Fruit fly (Drosophila melanogaster) whole organism, embryonic: ENCODE data around the gene CG11470.

Source experiments
- Ada2b ChIP-seq: fragments of 200-800 bp; sonication (Bioruptor generic); IDR thresholded peaks from 2 replicates; pipeline ENCODE4 v1.3.6; 2022; ENCODE audit warnings: missing biosample characterization, missing genetic modification characterization
- Atf3 ChIP-seq: fragments of 200-800 bp; sonication (Bioruptor generic); optimal IDR thresholded peaks from 3 replicates; lab custom pipeline; 2016; ENCODE audit warnings: missing biosample characterization, missing genetic modification characterization
- B-H1 ChIP-seq: fragments of 200-800 bp; sonication (Bioruptor generic); IDR thresholded peaks from 3 replicates; pipeline ENCODE4 v1.3.6; 2022; ENCODE audit warnings: missing biosample characterization, missing genetic modification characterization
- CG10209 ChIP-seq: fragments of 200-800 bp; sonication (Bioruptor generic); optimal IDR thresholded peaks from 3 replicates; lab custom pipeline; 2017; ENCODE audit warnings: missing biosample characterization, mild to moderate bottlenecking, missing genetic modification characterization, missing genetic modification reagents
- CG11093 ChIP-seq: fragments of 200-800 bp; sonication (Bioruptor generic); IDR thresholded peaks from 3 replicates; pipeline ENCODE4 v1.3.6; 2022; ENCODE audit warnings: missing biosample characterization, missing genetic modification characterization
- CG11504 ChIP-seq: fragments of 200-800 bp; sonication (Bioruptor generic); optimal IDR thresholded peaks from 3 replicates; lab custom pipeline; 2019; ENCODE audit warnings: missing biosample characterization, mild to moderate bottlenecking, missing genetic modification characterization, moderate library complexity
- CG12071 ChIP-seq: fragments of 200-800 bp; sonication (Bioruptor generic); optimal IDR thresholded peaks from 3 replicates; lab custom pipeline; 2018; ENCODE audit warnings: missing biosample characterization, mild to moderate bottlenecking, missing genetic modification characterization
- CG13894 ChIP-seq: fragments of 200-800 bp; sonication (Bioruptor generic); optimal IDR thresholded peaks from 3 replicates; lab custom pipeline; 2018; ENCODE audit warnings: missing biosample characterization, mild to moderate bottlenecking, missing genetic modification characterization, moderate library complexity
- CG16779 ChIP-seq: fragments of 200-800 bp; sonication (Bioruptor generic); IDR thresholded peaks from 2 replicates; pipeline ENCODE4 v1.3.6; 2022; ENCODE audit warnings: missing biosample characterization, missing genetic modification characterization
- CG18262 ChIP-seq: fragments of 200-800 bp; optimal IDR thresholded peaks from 3 replicates; lab custom pipeline; 2019; ENCODE audit warnings: missing biosample characterization, mild to moderate bottlenecking, missing genetic modification characterization, moderate library complexity
- CG2678 ChIP-seq: fragments of 200-800 bp; sonication (Bioruptor generic); optimal IDR thresholded peaks from 3 replicates; lab custom pipeline; 2019; ENCODE audit warnings: missing biosample characterization, mild to moderate bottlenecking, missing genetic modification characterization, moderate library complexity
- CG32532 ChIP-seq: fragments of 200-800 bp; sonication (Bioruptor generic); IDR thresholded peaks from 2 replicates; pipeline ENCODE4 v1.3.6; 2022; ENCODE audit warnings: missing biosample characterization, missing genetic modification characterization
- CG34224 ChIP-seq: fragments of 200-800 bp; sonication (Bioruptor generic); IDR thresholded peaks from 3 replicates; pipeline ENCODE4 v1.3.6; 2022; ENCODE audit warnings: missing biosample characterization, missing genetic modification characterization; ENCODE audit not compliant: partially characterized antibody
- CG3847 ChIP-seq: fragments of 200-800 bp; sonication (Bioruptor generic); IDR thresholded peaks from 2 replicates; pipeline ENCODE4 v1.3.6; 2022; ENCODE audit warnings: missing biosample characterization, missing genetic modification characterization
- CG5245 ChIP-seq: fragments of 200-800 bp; sonication (Bioruptor generic); optimal IDR thresholded peaks from 3 replicates; lab custom pipeline; 2016; ENCODE audit warnings: missing biosample characterization, missing genetic modification characterization
- CG5953 ChIP-seq: fragments of 200-800 bp; sonication (Bioruptor generic); IDR thresholded peaks from 2 replicates; pipeline ENCODE4 v1.3.6; 2022; ENCODE audit warnings: missing biosample characterization, missing genetic modification characterization
- CG6272 ChIP-seq: fragments of 200-800 bp; sonication (Bioruptor generic); IDR thresholded peaks from 2 replicates; pipeline ENCODE4 v1.3.6; 2022; ENCODE audit warnings: missing biosample characterization, missing genetic modification characterization
- CG6765 ChIP-seq: fragments of 200-800 bp; sonication (Bioruptor generic); optimal IDR thresholded peaks from 3 replicates; lab custom pipeline; 2017; ENCODE audit warnings: missing biosample characterization, mild to moderate bottlenecking, missing genetic modification characterization
- CG8359 ChIP-seq: fragments of 200-800 bp; sonication (Bioruptor generic); optimal IDR thresholded peaks from 2 replicates; lab custom pipeline; 2017; ENCODE audit warnings: missing biosample characterization, mild to moderate bottlenecking, missing genetic modification characterization, borderline replicate concordance
- CG9215 ChIP-seq: fragments of 200-800 bp; sonication (Bioruptor generic); IDR thresholded peaks from 2 replicates; pipeline ENCODE4 v1.3.6; 2022; ENCODE audit warnings: missing biosample characterization, missing genetic modification characterization
- CG9797 ChIP-seq: fragments of 200-800 bp; sonication (Bioruptor generic); optimal IDR thresholded peaks from 3 replicates; lab custom pipeline; 2018; ENCODE audit warnings: missing biosample characterization, mild to moderate bottlenecking, missing genetic modification characterization
- CHES-1-like ChIP-seq: fragments of 200-800 bp; sonication (Bioruptor generic); optimal IDR thresholded peaks from 2 replicates; lab custom pipeline; 2016; ENCODE audit warnings: missing biosample characterization, missing genetic modification characterization
- Camta ChIP-seq: fragments of 200-800 bp; sonication (Bioruptor generic); optimal IDR thresholded peaks from 2 replicates; lab custom pipeline; 2016; ENCODE audit warnings: missing biosample characterization, missing genetic modification characterization
- Dref ChIP-seq: fragments of 200-800 bp; sonication (Bioruptor generic); IDR thresholded peaks from 2 replicates; pipeline ENCODE4 v1.3.6; 2022; ENCODE audit warnings: missing biosample characterization, missing genetic modification characterization
- HLHmδ ChIP-seq: fragments of 200-800 bp; sonication (Bioruptor generic); optimal IDR thresholded peaks from 2 replicates; lab custom pipeline; 2018; ENCODE audit warnings: missing biosample characterization, mild to moderate bottlenecking, missing genetic modification characterization, moderate library complexity
- Hr78 ChIP-seq, 2 experiments: fragments of 200-800 bp in 1 of 2; fragments of >200 bp in 1 of 2; sonication (Bioruptor generic) in 1 of 2; optimal IDR thresholded peaks; 2 replicates each; lab custom pipeline; 2017 to 2019; ENCODE audit warnings: missing biosample characterization in 2 of 2, missing genetic modification characterization in 2 of 2, mild to moderate bottlenecking in 1 of 2, moderate library complexity in 1 of 2
- Lhr ChIP-seq: fragments of 200-800 bp; sonication (Bioruptor generic); optimal IDR thresholded peaks from 3 replicates; lab custom pipeline; 2017; ENCODE audit warnings: mild to moderate bottlenecking, missing biosample characterization, missing genetic modification reagents, missing genetic modification characterization
- MBD-R2 ChIP-seq: fragments of 200-800 bp; sonication (Bioruptor generic); IDR thresholded peaks from 2 replicates; pipeline ENCODE4 v1.3.6; 2022; ENCODE audit warnings: missing biosample characterization, missing genetic modification characterization
- Optix ChIP-seq: fragments of 200-800 bp; sonication (Bioruptor generic); IDR thresholded peaks from 3 replicates; pipeline ENCODE4 v1.3.6; 2022; ENCODE audit warnings: missing biosample characterization, missing genetic modification characterization
- Ptx1 ChIP-seq: fragments of 200-800 bp; sonication (Bioruptor generic); IDR thresholded peaks from 2 replicates; pipeline ENCODE4 v1.3.6; 2022; ENCODE audit warnings: missing biosample characterization, missing genetic modification characterization
- Xrp1 ChIP-seq: fragments of 200-800 bp; sonication (Bioruptor generic); IDR thresholded peaks from 2 replicates; pipeline ENCODE4 v1.3.6; 2022; ENCODE audit warnings: missing biosample characterization, missing genetic modification characterization
- ab ChIP-seq: fragments of 200-800 bp; sonication (Bioruptor generic); optimal IDR thresholded peaks from 2 replicates; lab custom pipeline; 2016; ENCODE audit warnings: missing biosample characterization, missing genetic modification characterization
- amos ChIP-seq: fragments of 200-800 bp; sonication (Bioruptor generic); IDR thresholded peaks from 2 replicates; pipeline ENCODE4 v1.3.6; 2022; ENCODE audit warnings: missing biosample characterization, missing genetic modification characterization; ENCODE audit not compliant: partially characterized antibody
- bab2 ChIP-seq: fragments of 200-800 bp; sonication (Bioruptor generic); optimal IDR thresholded peaks from 2 replicates; lab custom pipeline; 2016; ENCODE audit warnings: missing biosample characterization, missing genetic modification characterization
- chif ChIP-seq, 2 experiments: fragments of 200-800 bp; sonication (Bioruptor generic); optimal IDR thresholded peaks; 3 replicates each; lab custom pipeline; 2016; ENCODE audit warnings: missing biosample characterization in 2 of 2, missing genetic modification characterization in 2 of 2
- chm ChIP-seq: fragments of 200-800 bp; sonication (Bioruptor generic); IDR thresholded peaks from 2 replicates; pipeline ENCODE4 v1.3.6; 2022; ENCODE audit warnings: missing biosample characterization, missing genetic modification characterization
- da ChIP-seq: fragments of 200-800 bp; sonication (Bioruptor generic); optimal IDR thresholded peaks from 2 replicates; lab custom pipeline; 2016; ENCODE audit warnings: missing biosample characterization, missing genetic modification characterization
- dimm ChIP-seq: fragments of 200-800 bp; sonication (Bioruptor generic); IDR thresholded peaks from 2 replicates; pipeline ENCODE4 v1.3.6; 2022; ENCODE audit warnings: missing biosample characterization, missing genetic modification characterization
- h ChIP-seq: fragments of >200 bp; optimal IDR thresholded peaks from 2 replicates; lab custom pipeline; 2017
- hb ChIP-seq: fragments of 200-800 bp; sonication (Bioruptor generic); IDR thresholded peaks from 3 replicates; pipeline ENCODE4 v1.3.6; 2022; ENCODE audit warnings: missing biosample characterization, missing genetic modification characterization; ENCODE audit not compliant: partially characterized antibody
- kay ChIP-seq: fragments of 200-800 bp; sonication (Bioruptor generic); optimal IDR thresholded peaks from 2 replicates; lab custom pipeline; 2016; ENCODE audit warnings: missing biosample characterization, missing genetic modification characterization
- lbe ChIP-seq: fragments of 200-800 bp; sonication (Bioruptor generic); optimal IDR thresholded peaks from 2 replicates; lab custom pipeline; 2016; ENCODE audit warnings: missing biosample characterization, mild to moderate bottlenecking, missing genetic modification characterization
- lilli ChIP-seq: fragments of 200-800 bp; sonication (Bioruptor generic); optimal IDR thresholded peaks from 3 replicates; lab custom pipeline; 2016; ENCODE audit warnings: missing biosample characterization, missing genetic modification characterization
- nom ChIP-seq: fragments of 200-800 bp; sonication (Bioruptor generic); optimal IDR thresholded peaks from 2 replicates; lab custom pipeline; 2017; ENCODE audit warnings: missing biosample characterization, missing genetic modification characterization, mild to moderate bottlenecking, moderate library complexity, missing genetic modification reagents
- pb ChIP-seq: fragments of 200-800 bp; sonication (Bioruptor generic); optimal IDR thresholded peaks from 3 replicates; lab custom pipeline; 2016; ENCODE audit warnings: missing biosample characterization, missing genetic modification characterization
- psq ChIP-seq: fragments of 200-800 bp; sonication (Bioruptor generic); optimal IDR thresholded peaks from 2 replicates; lab custom pipeline; 2017; ENCODE audit warnings: missing biosample characterization, missing genetic modification characterization
- rib ChIP-seq: fragments of 200-800 bp; sonication (Bioruptor generic); IDR thresholded peaks from 2 replicates; pipeline ENCODE4 v1.3.6; 2022; ENCODE audit warnings: missing biosample characterization, missing genetic modification characterization
- sug ChIP-seq: fragments of 200-800 bp; optimal IDR thresholded peaks from 2 replicates; lab custom pipeline; 2019; ENCODE audit warnings: missing biosample characterization, mild to moderate bottlenecking, missing genetic modification characterization, moderate library complexity
- tgo ChIP-seq: fragments of 200-800 bp; sonication (Bioruptor generic); IDR thresholded peaks from 3 replicates; pipeline ENCODE4 v1.3.6; 2022; ENCODE audit warnings: missing biosample characterization, missing genetic modification characterization
- tin ChIP-seq: fragments of 200-800 bp; sonication (Bioruptor generic); optimal IDR thresholded peaks from 3 replicates; lab custom pipeline; 2016; ENCODE audit warnings: missing biosample characterization, missing genetic modification characterization
- tna ChIP-seq: fragments of 200-800 bp; sonication (Bioruptor generic); IDR thresholded peaks from 2 replicates; pipeline ENCODE4 v1.3.6; 2022; ENCODE audit warnings: missing biosample characterization, missing genetic modification characterization; ENCODE audit not compliant: partially characterized antibody
- unc-4 ChIP-seq: fragments of 200-800 bp; sonication (Bioruptor generic); IDR thresholded peaks from 2 replicates; pipeline ENCODE4 v1.3.6; 2022; ENCODE audit warnings: missing biosample characterization, missing genetic modification characterization; ENCODE audit not compliant: partially characterized antibody

The CG11470 gene

DNA sequence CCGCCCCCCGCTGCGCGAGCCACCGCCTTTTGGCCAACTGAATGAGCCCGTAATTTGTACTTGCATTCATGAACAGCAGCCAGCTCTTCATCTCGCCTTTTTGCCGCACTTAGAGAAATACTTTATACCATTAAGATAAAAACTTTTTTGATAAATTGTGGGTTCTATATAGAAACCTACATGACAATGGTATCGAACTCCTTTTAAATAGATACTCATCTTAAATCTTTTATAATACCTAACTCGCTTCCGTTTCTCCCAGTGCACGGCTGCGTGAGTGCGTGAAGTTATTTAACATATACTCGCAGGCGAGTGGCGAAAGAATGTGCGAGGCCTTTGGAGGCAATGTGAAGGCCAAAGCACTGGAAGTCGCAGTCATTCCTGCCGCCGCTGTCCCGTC, 36.3 kb upstream of the CG11470 start (continued):
- TF ChIP-seq B-H1 (no peak), Dref (no peak), MBD-R2 (GFP tag; lab: Robert Waterston, UW) (no peak), CG16779 (no peak), nom (GFP tag; lab: Kevin White, UChicago) (no peak), h (lab: Kevin White, UChicago) (no peak), kay (no peak), ab (GFP tag; lab: Kevin White, UChicago) (no peak), CG13894 (no peak), CG8359 (no peak), CG32532 (GFP tag; lab: Robert Waterston, UW) (peak; percentile 50; the same call in 1 of the 2 replicates), psq (GFP tag; lab: Kevin White, UChicago) (no peak), Optix (GFP tag; lab: Robert Waterston, UW) (no peak), lbe (GFP tag; lab: Kevin White, UChicago) (no peak), CG9797 (no peak), CG5245 (GFP tag; lab: Kevin White, UChicago) (no peak), CG10209 (GFP tag; lab: Kevin White, UChicago) (peak; percentile 15), tgo (GFP tag; lab: Robert Waterston, UW) (peak; percentile 35; the same call in 2 of the 3 replicates), CG6272 (GFP tag; lab: Robert Waterston, UW) (no peak), CG6765 (no peak), Ptx1 (peak; percentile 34), sug (no peak), chif (GFP tag; optimal IDR thresholded peaks at IDR 0.05; lab: Kevin White, UChicago) (peak in 1 of 2 experiments; percentile 18), Camta (no peak), CG3847 (GFP tag; lab: Robert Waterston, UW) (0 out of 2 replicates have a peak, but pooled peaks have one; percentile 10), Ada2b (0 out of 2 replicates have a peak, but pooled peaks have one; percentile 18), CG9215 (GFP tag; lab: Robert Waterston, UW) (0 out of 2 replicates have a peak, but pooled peaks have one; percentile 13), bab2 (GFP tag; lab: Kevin White, UChicago) (no peak), HLHmδ (GFP tag; lab: Kevin White, UChicago) (no peak), da (no peak), hb (GFP tag; lab: Robert Waterston, UW) (no peak), Xrp1 (GFP tag; lab: Robert Waterston, UW) (peak; percentile 50; the same call in 1 of the 2 replicates), pb (GFP tag; lab: Kevin White, UChicago) (no peak), Lhr (GFP tag; lab: Kevin White, UChicago) (no peak), lilli (GFP tag; lab: Kevin White, UChicago) (peak; percentile 33), rib (no peak), Hr78 (GFP tag; optimal IDR thresholded peaks at IDR 0.05; lab: Kevin White, UChicago) (no peak), CG34224 (no peak), CG11093 (GFP tag; lab: Robert Waterston, UW) (no peak), Atf3 (GFP tag; lab: Kevin White, UChicago) (no peak), CG11504 (tag; lab: Kevin White, UChicago) (peak; percentile 58), tin (GFP tag; lab: Kevin White, UChicago) (peak; percentile 12), CG18262 (tag; lab: Kevin White, UChicago) (peak; percentile 32), tna (GFP tag; lab: Robert Waterston, UW) (no peak), CG5953 (GFP tag; lab: Robert Waterston, UW) (no peak), amos (no peak), CG12071 (peak; percentile 15), dimm (GFP tag; lab: Robert Waterston, UW) (no peak), CG2678 (tag; lab: Kevin White, UChicago) (peak; percentile 60), unc-4 (GFP tag; lab: Robert Waterston, UW) (no peak), chm (GFP tag; lab: Robert Waterston, UW) (peak; percentile 57), CHES-1-like (GFP tag; lab: Kevin White, UChicago) (no peak)
